4 fruit fly cellular contexts compared by ENCODE assay signal in genomic region chrX:4919040-4919881, dm6.
TF ChIP-seq lines count a peak whose summit lies in the region.

No protein-coding gene starts in this region.

TF ChIP-seq in whole organism, adult, 20 proteins besides CTCF, POLR2A, EP300 and RAD21 (continued from another document):
- peak; percentile 82 for TF ChIP-seq Hr96 (GFP tag; optimal IDR thresholded peaks at IDR 0.05; lab: Kevin White, UChicago)
- peak; percentile 52 for TF ChIP-seq CG1620 (GFP tag; optimal IDR thresholded peaks at IDR 0.05; lab: Kevin White, UChicago)
TF ChIP-seq in whole organism, adult: peak in this region for 17.

TF ChIP-seq in whole organism, embryonic, 481 proteins besides CTCF, POLR2A, EP300 and RAD21 (continued from another document and continues in another):
- TF ChIP-seq CG3407 (GFP tag; optimal IDR thresholded peaks at IDR 0.05; lab: Kevin White, UChicago) (peak; percentile 27), MBD-R2 (GFP tag; IDR thresholded peaks at IDR 0.05; lab: Robert Waterston, UW) (peak; percentile 54; the same call in 1 of the 2 replicates), CG34422 (GFP tag; IDR thresholded peaks at IDR 0.05; lab: Robert Waterston, UW) (peak; percentile 87), Gsc (GFP tag; IDR thresholded peaks at IDR 0.05; lab: Robert Waterston, UW) (peak; percentile 74), amos (GFP tag; IDR thresholded peaks at IDR 0.05; lab: Robert Waterston, UW; ENCODE audit: partially characterized antibody) (no peak), CG17328 (GFP tag; IDR thresholded peaks at IDR 0.05; lab: Robert Waterston, UW) (peak; percentile 87), HmgD (GFP tag; optimal IDR thresholded peaks at IDR 0.05; lab: Kevin White, UChicago) (peak; percentile 65), fru (optimal IDR thresholded peaks at IDR 0.05; lab: Kevin White, UChicago) (no peak), kah (GFP tag; optimal IDR thresholded peaks at IDR 0.05; lab: Kevin White, UChicago) (peak; percentile 17), Sry-β (GFP tag; optimal IDR thresholded peaks at IDR 0.05; lab: Kevin White, UChicago) (no peak), CG13123 (GFP tag; optimal IDR thresholded peaks at IDR 0.05; lab: Kevin White, UChicago) (peak; percentile 52), CG1647 (GFP tag; optimal IDR thresholded peaks at IDR 0.05; lab: Kevin White, UChicago) (peak; percentile 74), tgo (GFP tag; IDR thresholded peaks at IDR 0.05; lab: Robert Waterston, UW) (peak; percentile 87), CG42726 (GFP tag; IDR thresholded peaks at IDR 0.05; lab: Robert Waterston, UW; ENCODE audit: partially characterized antibody) (no peak), CG14965 (GFP tag; optimal IDR thresholded peaks at IDR 0.05; lab: Kevin White, UChicago; ENCODE audit: borderline replicate concordance) (no peak), pnt (GFP tag; optimal IDR thresholded peaks at IDR 0.05; lab: Kevin White, UChicago) (peak; percentile 86), dm (GFP tag; optimal IDR thresholded peaks at IDR 0.05; lab: Kevin White, UChicago) (peak; percentile 68), CkIIα-i1 (GFP tag; IDR thresholded peaks at IDR 0.05; lab: Robert Waterston, UW) (peak; percentile 47; the same call in 1 of the 2 replicates), Mad (GFP tag; optimal IDR thresholded peaks at IDR 0.05; lab: Kevin White, UChicago) (peak; percentile 73), CG3838 (GFP tag; optimal IDR thresholded peaks at IDR 0.05; lab: Kevin White, UChicago) (peak; percentile 47), schlank (tag; optimal IDR thresholded peaks at IDR 0.05; lab: Kevin White, UChicago) (peak; percentile 61), chinmo (GFP tag; IDR thresholded peaks at IDR 0.05; lab: Robert Waterston, UW; ENCODE audit: partially characterized antibody) (no peak), repo (GFP tag; optimal IDR thresholded peaks at IDR 0.05; lab: Kevin White, UChicago) (peak; percentile 67), Stat92E (GFP tag; optimal IDR thresholded peaks at IDR 0.05; lab: Kevin White, UChicago) (no peak), CG1603 (tag; optimal IDR thresholded peaks at IDR 0.05; lab: Kevin White, UChicago) (peak; percentile 92), HLHmδ (GFP tag; optimal IDR thresholded peaks at IDR 0.05; lab: Kevin White, UChicago) (no peak), Hr78 (GFP tag; optimal IDR thresholded peaks at IDR 0.05; lab: Kevin White, UChicago) (peak in 1 of 2 experiments; percentile 66), D (optimal IDR thresholded peaks at IDR 0.05; lab: Kevin White, UChicago) (no peak), D (GFP tag; optimal IDR thresholded peaks at IDR 0.05; lab: Kevin White, UChicago) (peak; percentile 56), CG4730 (GFP tag; IDR thresholded peaks at IDR 0.05; lab: Robert Waterston, UW) (peak; percentile 86), al (GFP tag; IDR thresholded peaks at IDR 0.05; lab: Robert Waterston, UW) (peak; percentile 87), CG17568 (GFP tag; optimal IDR thresholded peaks at IDR 0.05; lab: Kevin White, UChicago) (no peak), NC2β (GFP tag; optimal IDR thresholded peaks at IDR 0.05; lab: Kevin White, UChicago) (peak; percentile 53), ara (GFP tag; IDR thresholded peaks at IDR 0.05; lab: Robert Waterston, UW) (peak; percentile 83), danr (GFP tag; IDR thresholded peaks at IDR 0.05; lab: Robert Waterston, UW) (peak; percentile 82), Dad (GFP tag; optimal IDR thresholded peaks at IDR 0.05; lab: Kevin White, UChicago) (peak; percentile 78), fd64A (GFP tag; optimal IDR thresholded peaks at IDR 0.05; lab: Kevin White, UChicago) (peak; percentile 38), CG15601 (tag; optimal IDR thresholded peaks at IDR 0.05; lab: Kevin White, UChicago) (peak; percentile 29), CG6175 (GFP tag; IDR thresholded peaks at IDR 0.05; lab: Robert Waterston, UW) (peak; percentile 77; the same call in 2 of the 3 replicates), CG12155 (GFP tag; optimal IDR thresholded peaks at IDR 0.05; lab: Kevin White, UChicago) (peak; percentile 78), esg (GFP tag; conservative IDR thresholded peaks at IDR 0.05; lab: Robert Waterston, UW) (peak; percentile 88), Ptx1 (GFP tag; IDR thresholded peaks at IDR 0.05; lab: Robert Waterston, UW) (peak; percentile 93)

TF ChIP-seq in whole organism, prepupa, 60 proteins besides CTCF, POLR2A, EP300 and RAD21 (continued from another document):
- peak; percentile 75 for TF ChIP-seq Ets96B (tag; optimal IDR thresholded peaks at IDR 0.05; lab: Kevin White, UChicago)
- peak; percentile 89 for TF ChIP-seq CG3919 (GFP tag; optimal IDR thresholded peaks at IDR 0.05; lab: Kevin White, UChicago)
- peak; percentile 86 for TF ChIP-seq acj6 (GFP tag; optimal IDR thresholded peaks at IDR 0.05; lab: Kevin White, UChicago)
- TF ChIP-seq CG8119 (GFP tag; IDR thresholded peaks at IDR 0.05; lab: Robert Waterston, UW) = peak; percentile 85
- TF ChIP-seq salr (GFP tag; optimal IDR thresholded peaks at IDR 0.05; lab: Kevin White, UChicago) = peak; percentile 72 to 79
- peak; percentile 63 for TF ChIP-seq Hr39 (GFP tag; optimal IDR thresholded peaks at IDR 0.05; lab: Kevin White, UChicago)
- peak; percentile 86 for TF ChIP-seq Eip75B (GFP tag; optimal IDR thresholded peaks at IDR 0.05; lab: Kevin White, UChicago)
- peak; percentile 87 for TF ChIP-seq CG11294 (GFP tag; IDR thresholded peaks at IDR 0.05; lab: Robert Waterston, UW)
- peak; percentile 90 for TF ChIP-seq CG32006 (GFP tag; optimal IDR thresholded peaks at IDR 0.05; lab: Kevin White, UChicago)
- no peak for TF ChIP-seq fkh (GFP tag; optimal IDR thresholded peaks at IDR 0.05; lab: Kevin White, UChicago)
- peak; percentile 79 for TF ChIP-seq dsx (GFP tag; optimal IDR thresholded peaks at IDR 0.05; lab: Kevin White, UChicago; ENCODE audit: poor library complexity, severe bottlenecking)
- peak; percentile 63 for TF ChIP-seq CG31627 (GFP tag; optimal IDR thresholded peaks at IDR 0.05; lab: Kevin White, UChicago)
- TF ChIP-seq spab (GFP tag; optimal IDR thresholded peaks at IDR 0.05; lab: Kevin White, UChicago) = peak; percentile 62
- peak; percentile 81 for TF ChIP-seq dac (GFP tag; optimal IDR thresholded peaks at IDR 0.05; lab: Kevin White, UChicago)
- TF ChIP-seq Blimp-1 (GFP tag; optimal IDR thresholded peaks at IDR 0.05; lab: Kevin White, UChicago) = peak; percentile 77
- peak; percentile 82 for TF ChIP-seq CG6792 (GFP tag; optimal IDR thresholded peaks at IDR 0.05; lab: Kevin White, UChicago)
- TF ChIP-seq Ets21C (GFP tag; optimal IDR thresholded peaks at IDR 0.05; lab: Kevin White, UChicago) = peak; percentile 32
- peak; percentile 91 for TF ChIP-seq pdm3 (GFP tag; optimal IDR thresholded peaks at IDR 0.05; lab: Kevin White, UChicago)
- TF ChIP-seq CG10631 (GFP tag; optimal IDR thresholded peaks at IDR 0.05; lab: Kevin White, UChicago) = peak; percentile 78
- peak; percentile 91 for TF ChIP-seq svp (GFP tag; lab: Kevin White, UChicago)
- peak; percentile 58 for TF ChIP-seq topi (GFP tag; optimal IDR thresholded peaks at IDR 0.05; lab: Kevin White, UChicago)
- peak; percentile 74 for TF ChIP-seq CG34406 (GFP tag; optimal IDR thresholded peaks at IDR 0.05; lab: Kevin White, UChicago)
- TF ChIP-seq CG10669 (GFP tag; optimal IDR thresholded peaks at IDR 0.05; lab: Kevin White, UChicago) = peak; percentile 80
- peak; percentile 88 for TF ChIP-seq net (GFP tag; optimal IDR thresholded peaks at IDR 0.05; lab: Kevin White, UChicago)
- peak; percentile 69 for TF ChIP-seq cyc (GFP tag; optimal IDR thresholded peaks at IDR 0.05; lab: Kevin White, UChicago)
- TF ChIP-seq CG11762 (GFP tag; optimal IDR thresholded peaks at IDR 0.05; lab: Kevin White, UChicago; ENCODE audit: insufficient read depth) = peak; percentile 79
- TF ChIP-seq esn (GFP tag; optimal IDR thresholded peaks at IDR 0.05; lab: Kevin White, UChicago) = peak; percentile 58
- peak; percentile 75 for TF ChIP-seq Sox14 (GFP tag; optimal IDR thresholded peaks at IDR 0.05; lab: Kevin White, UChicago)
- TF ChIP-seq CG1621 (tag; optimal IDR thresholded peaks at IDR 0.05; lab: Kevin White, UChicago) = peak; percentile 80
- peak; percentile 48 for TF ChIP-seq Smox (GFP tag; optimal IDR thresholded peaks at IDR 0.05; lab: Kevin White, UChicago)
- TF ChIP-seq Sox15 (GFP tag; optimal IDR thresholded peaks at IDR 0.05; lab: Kevin White, UChicago) = peak; percentile 87
- TF ChIP-seq CG6276 (GFP tag; optimal IDR thresholded peaks at IDR 0.05; lab: Kevin White, UChicago) = peak; percentile 81
- TF ChIP-seq CG15336 (GFP tag; IDR thresholded peaks at IDR 0.05; lab: Robert Waterston, UW) = peak; percentile 91
- no peak for TF ChIP-seq CG6854 (GFP tag; optimal IDR thresholded peaks at IDR 0.05; lab: Kevin White, UChicago)
- peak; percentile 89 for TF ChIP-seq Hr4 (GFP tag; optimal IDR thresholded peaks at IDR 0.05; lab: Kevin White, UChicago)
- TF ChIP-seq Lpt (GFP tag; optimal IDR thresholded peaks at IDR 0.05; lab: Kevin White, UChicago) = peak; percentile 78
- TF ChIP-seq CG7368 (GFP tag; optimal IDR thresholded peaks at IDR 0.05; lab: Kevin White, UChicago) = peak; percentile 90
- no peak for TF ChIP-seq Eip93F (GFP tag; optimal IDR thresholded peaks at IDR 0.05; lab: Kevin White, UChicago)
- TF ChIP-seq CG6163 (GFP tag; IDR thresholded peaks at IDR 0.05; lab: Robert Waterston, UW) = peak; percentile 95
- peak; percentile 59 to 81 for TF ChIP-seq ss (GFP tag; optimal IDR thresholded peaks at IDR 0.05; lab: Kevin White, UChicago)
- TF ChIP-seq vri (GFP tag; optimal IDR thresholded peaks at IDR 0.05; lab: Kevin White, UChicago) = no peak

TF ChIP-seq in whole organism, wandering third instar larva, 38 proteins besides CTCF, POLR2A, EP300 and RAD21 (continued from another document):
- TF ChIP-seq Rel (GFP tag; optimal IDR thresholded peaks at IDR 0.05; lab: Kevin White, UChicago) = no peak
- TF ChIP-seq Rel (tag; optimal IDR thresholded peaks at IDR 0.05; lab: Kevin White, UChicago) = no peak
- no peak for TF ChIP-seq pan (optimal IDR thresholded peaks at IDR 0.05; lab: Kevin White, UChicago)
- TF ChIP-seq Hnf4 (GFP tag; optimal IDR thresholded peaks at IDR 0.05; lab: Kevin White, UChicago) = no peak
- no peak for TF ChIP-seq Jra (GFP tag; optimal IDR thresholded peaks at IDR 0.05; lab: Kevin White, UChicago)
- no peak for TF ChIP-seq Hr83 (GFP tag; optimal IDR thresholded peaks at IDR 0.05; lab: Kevin White, UChicago; ENCODE audit: poor library complexity, severe bottlenecking)
- peak; percentile 65 for TF ChIP-seq br (GFP tag; optimal IDR thresholded peaks at IDR 0.05; lab: Kevin White, UChicago)
- TF ChIP-seq tai (GFP tag; optimal IDR thresholded peaks at IDR 0.05; lab: Kevin White, UChicago) = no peak
- TF ChIP-seq OdsH (GFP tag; optimal IDR thresholded peaks at IDR 0.05; lab: Kevin White, UChicago) = peak; percentile 70
- peak; percentile 78 for TF ChIP-seq ey (GFP tag; optimal IDR thresholded peaks at IDR 0.05; lab: Kevin White, UChicago)
- TF ChIP-seq sv (GFP tag; optimal IDR thresholded peaks at IDR 0.05; lab: Kevin White, UChicago) = peak; percentile 67
- no peak for TF ChIP-seq Dif (GFP tag; optimal IDR thresholded peaks at IDR 0.05; lab: Kevin White, UChicago; ENCODE audit: partially characterized antibody)
- TF ChIP-seq Hr78 (GFP tag; optimal IDR thresholded peaks at IDR 0.05; lab: Kevin White, UChicago) = no peak
- TF ChIP-seq lola (GFP tag; optimal IDR thresholded peaks at IDR 0.05; lab: Kevin White, UChicago) = no peak
- TF ChIP-seq brk (GFP tag; optimal IDR thresholded peaks at IDR 0.05; lab: Kevin White, UChicago) = no peak
- peak; percentile 11 for TF ChIP-seq Sp1 (GFP tag; optimal IDR thresholded peaks at IDR 0.05; lab: Kevin White, UChicago)
